Worm (Caenorhabditis elegans) whole organism, young adult: ENCODE results near the gene T28D6.6.

ENCODE experiments used
- B0019.2 ChIP-seq: fragments of 200-800 bp; sonication (Bioruptor generic); conservative IDR thresholded peaks from 2 replicates; pipeline ENCODE4 v1.3.6; 2022; ENCODE audit warnings: missing genetic modification reagents, missing genetic modification characterization, missing compliant biosample characterization
- B0035.1 ChIP-seq: sonication (generic microtip); optimal IDR thresholded peaks from 2 replicates; lab custom pipeline; 2016; ENCODE audit warnings: missing genetic modification characterization, mild to moderate bottlenecking, missing compliant biosample characterization, missing genotype, missing genetic modification reagents
- B0261.1 ChIP-seq: sonication (generic microtip); optimal IDR thresholded peaks from 2 replicates; lab custom pipeline; 2016; ENCODE audit warnings: mild to moderate bottlenecking, missing genetic modification characterization, moderate library complexity, missing compliant biosample characterization
- C17E4.6 ChIP-seq: fragments of 200-800 bp; sonication (Bioruptor generic); IDR thresholded peaks from 2 replicates; pipeline ENCODE4 v1.3.6; 2022; ENCODE audit warnings: missing genetic modification reagents, missing genetic modification characterization, missing compliant biosample characterization
- D2030.7 ChIP-seq: fragments of 200-800 bp; sonication (Bioruptor generic); IDR thresholded peaks from 2 replicates; pipeline ENCODE4 v1.3.6; 2022; ENCODE audit warnings: missing genetic modification reagents, missing genetic modification characterization, missing compliant biosample characterization
- F22D6.2 ChIP-seq: sonication (generic microtip); optimal IDR thresholded peaks from 2 replicates; lab custom pipeline; 2016; ENCODE audit warnings: mild to moderate bottlenecking, missing genetic modification characterization, missing compliant biosample characterization
- F33H1.4 ChIP-seq: fragments of 200-800 bp; sonication (Bioruptor generic); IDR thresholded peaks from 2 replicates; pipeline ENCODE4 v1.3.6; 2022; ENCODE audit warnings: missing genetic modification reagents, missing genetic modification characterization, missing compliant biosample characterization
- F57A8.1 ChIP-seq: fragments of 200-800 bp; sonication (Bioruptor generic); optimal IDR thresholded peaks from 2 replicates; lab custom pipeline; 2018; ENCODE audit warnings: mild to moderate bottlenecking, missing genetic modification characterization, moderate library complexity, missing compliant biosample characterization
- F57C9.4 ChIP-seq: sonication (generic microtip); optimal IDR thresholded peaks from 2 replicates; lab custom pipeline; 2017; ENCODE audit warnings: mild to moderate bottlenecking, missing genetic modification characterization, missing compliant biosample characterization
- K11D2.4 ChIP-seq: fragments of 200-800 bp; sonication (Bioruptor generic); IDR thresholded peaks from 2 replicates; pipeline ENCODE4 v1.3.6; 2022; ENCODE audit warnings: missing genetic modification reagents, missing genetic modification characterization, missing compliant biosample characterization
- K12H6.12 ChIP-seq: fragments of 200-800 bp; sonication (Bioruptor generic); optimal IDR thresholded peaks from 2 replicates; lab custom pipeline; 2018; ENCODE audit warnings: mild to moderate bottlenecking, missing genetic modification characterization, missing compliant biosample characterization
- Y56A3A.18 ChIP-seq: fragments of 200-800 bp; sonication (Bioruptor generic); IDR thresholded peaks from 2 replicates; pipeline ENCODE4 v1.3.6; 2022; ENCODE audit warnings: missing genetic modification reagents, missing genetic modification characterization, missing compliant biosample characterization
- Y67H2A.10 ChIP-seq: fragments of 200-800 bp; sonication (Bioruptor generic); conservative IDR thresholded peaks from 2 replicates; pipeline ENCODE4 v1.3.6; 2022; ENCODE audit warnings: missing genetic modification reagents, missing genetic modification characterization, missing compliant biosample characterization
- Y79H2A.3 ChIP-seq: fragments of 200-800 bp; sonication (Bioruptor generic); conservative IDR thresholded peaks from 2 replicates; pipeline ENCODE4 v1.3.6; 2022; ENCODE audit warnings: missing genetic modification reagents, missing genetic modification characterization, missing compliant biosample characterization
- attf-6 ChIP-seq: fragments of 200-800 bp; sonication (Bioruptor generic); IDR thresholded peaks from 2 replicates; pipeline ENCODE4 v1.3.6; 2022; ENCODE audit warnings: missing genetic modification reagents, missing genetic modification characterization, missing compliant biosample characterization
- bed-2 ChIP-seq: fragments of 200-800 bp; sonication (Bioruptor generic); IDR thresholded peaks from 2 replicates; pipeline ENCODE4 v1.3.6; 2022; ENCODE audit warnings: missing genetic modification reagents, missing genetic modification characterization, missing compliant biosample characterization
- ceh-100 ChIP-seq: fragments of 200-800 bp; sonication (Bioruptor generic); IDR thresholded peaks from 2 replicates; pipeline ENCODE4 v1.3.6; 2022; ENCODE audit warnings: missing genetic modification reagents, missing genetic modification characterization, missing compliant biosample characterization
- ceh-27 ChIP-seq: fragments of 200-800 bp; sonication (Bioruptor generic); optimal IDR thresholded peaks from 2 replicates; lab custom pipeline; 2018; ENCODE audit warnings: mild to moderate bottlenecking, missing genetic modification characterization, moderate library complexity, missing compliant biosample characterization
- ceh-91 ChIP-seq: fragments of 200-800 bp; sonication (Bioruptor generic); IDR thresholded peaks from 2 replicates; pipeline ENCODE4 v1.3.6; 2022; ENCODE audit warnings: missing genetic modification reagents, missing genetic modification characterization, missing compliant biosample characterization
- dox-1 ChIP-seq: fragments of 200-800 bp; sonication (Bioruptor generic); IDR thresholded peaks from 2 replicates; pipeline ENCODE4 v1.3.6; 2022; ENCODE audit warnings: missing genetic modification reagents, missing genetic modification characterization, missing compliant biosample characterization
- dpff-1 ChIP-seq: sonication (generic microtip); optimal IDR thresholded peaks from 2 replicates; lab custom pipeline; 2017; ENCODE audit warnings: mild to moderate bottlenecking, missing genetic modification characterization, missing compliant biosample characterization
- efl-1 ChIP-seq: fragments of 150-350 bp; optimal IDR thresholded peaks from 2 replicates; lab custom pipeline; 2014; ENCODE audit warnings: missing biosample characterization, missing genetic modification reagents, missing genetic modification characterization
- hlh-26 ChIP-seq: fragments of 200-800 bp; sonication (Bioruptor generic); conservative IDR thresholded peaks from 2 replicates; pipeline ENCODE4 v1.3.6; 2022; ENCODE audit warnings: missing genetic modification reagents, missing genetic modification characterization, missing compliant biosample characterization
- hmg-1.2 ChIP-seq: fragments of 200-800 bp; sonication (Bioruptor generic); IDR thresholded peaks from 2 replicates; pipeline ENCODE4 v1.3.6; 2022; ENCODE audit warnings: missing genetic modification reagents, missing genetic modification characterization, missing compliant biosample characterization
- hmg-20 ChIP-seq: fragments of 200-800 bp; sonication (Bioruptor generic); IDR thresholded peaks from 2 replicates; pipeline ENCODE4 v1.3.6; 2022; ENCODE audit warnings: missing genetic modification reagents, missing genetic modification characterization, missing compliant biosample characterization
- hrde-1 ChIP-seq: sonication (generic microtip); optimal IDR thresholded peaks from 2 replicates; lab custom pipeline; 2016; ENCODE audit warnings: missing genetic modification characterization, mild to moderate bottlenecking, missing compliant biosample characterization, moderate library complexity, missing genotype, missing genetic modification reagents, borderline replicate concordance
- let-526 ChIP-seq: fragments of 200-800 bp; sonication (Bioruptor generic); IDR thresholded peaks from 2 replicates; pipeline ENCODE4 v1.3.6; 2022; ENCODE audit warnings: missing genetic modification reagents, missing genetic modification characterization, missing compliant biosample characterization
- lin-35 ChIP-seq, 3 experiments: fragments of 150-350 bp in 2 of 3; sonication (generic microtip) in 1 of 3; optimal IDR thresholded peaks; 2 replicates each; lab custom pipeline; 2014 to 2018; ENCODE audit warnings: missing biosample characterization in 3 of 3, missing genetic modification characterization in 3 of 3, missing genetic modification reagents in 3 of 3
- lin-54 ChIP-seq: fragments of 200-800 bp; sonication (Bioruptor generic); optimal IDR thresholded peaks from 2 replicates; lab custom pipeline; 2018; ENCODE audit warnings: mild to moderate bottlenecking, missing genetic modification characterization, missing compliant biosample characterization
- lsl-1 ChIP-seq: fragments of 200-800 bp; sonication (Bioruptor generic); optimal IDR thresholded peaks from 2 replicates; lab custom pipeline; 2018; ENCODE audit warnings: mild to moderate bottlenecking, missing genetic modification characterization, moderate library complexity, missing compliant biosample characterization
- madf-10 ChIP-seq: sonication (generic microtip); optimal IDR thresholded peaks from 2 replicates; lab custom pipeline; 2016; ENCODE audit warnings: mild to moderate bottlenecking, missing genetic modification characterization, missing compliant biosample characterization
- madf-6 ChIP-seq: fragments of 200-800 bp; sonication (Bioruptor generic); IDR thresholded peaks from 2 replicates; pipeline ENCODE4 v1.3.6; 2022; ENCODE audit warnings: missing genetic modification reagents, missing genetic modification characterization, missing compliant biosample characterization
- madf-8 ChIP-seq: fragments of 200-800 bp; sonication (Bioruptor generic); conservative IDR thresholded peaks from 2 replicates; pipeline ENCODE4 v1.3.6; 2022; ENCODE audit warnings: missing genetic modification reagents, missing genetic modification characterization, missing compliant biosample characterization
- mxl-1 ChIP-seq: sonication (generic microtip); optimal IDR thresholded peaks from 2 replicates; lab custom pipeline; 2016; ENCODE audit warnings: missing genetic modification characterization, missing compliant biosample characterization
- nfyb-1 ChIP-seq: fragments of 200-800 bp; sonication (Bioruptor generic); IDR thresholded peaks from 2 replicates; pipeline ENCODE4 v1.3.6; 2022; ENCODE audit warnings: missing genetic modification reagents, missing genetic modification characterization, missing compliant biosample characterization
- nhr-179 ChIP-seq: sonication (generic microtip); optimal IDR thresholded peaks from 2 replicates; lab custom pipeline; 2016; ENCODE audit warnings: mild to moderate bottlenecking, missing genetic modification characterization, missing compliant biosample characterization
- nhr-80 ChIP-seq: sonication (generic microtip); optimal IDR thresholded peaks from 2 replicates; lab custom pipeline; 2016; ENCODE audit warnings: missing genetic modification characterization, missing compliant biosample characterization
- pha-4 ChIP-seq: fragments of 150-350 bp; sonication (generic microtip); optimal IDR thresholded peaks from 2 replicates; lab custom pipeline; 2014; ENCODE audit warnings: missing biosample characterization, missing genetic modification reagents, missing genetic modification characterization
- repo-1 ChIP-seq: sonication (generic microtip); optimal IDR thresholded peaks from 2 replicates; lab custom pipeline; 2017; ENCODE audit warnings: mild to moderate bottlenecking, missing genetic modification characterization, missing compliant biosample characterization
- snpc-1.1 ChIP-seq: sonication (generic microtip); optimal IDR thresholded peaks from 2 replicates; lab custom pipeline; 2017; ENCODE audit warnings: missing genetic modification characterization, mild to moderate bottlenecking, missing compliant biosample characterization, antibody characterized with exemption, moderate library complexity, missing genotype, missing genetic modification reagents; ENCODE audit not compliant: insufficient read depth
- snpc-3.4 ChIP-seq: sonication (generic microtip); optimal IDR thresholded peaks from 2 replicates; lab custom pipeline; 2017; ENCODE audit warnings: missing genetic modification characterization, mild to moderate bottlenecking, missing compliant biosample characterization, antibody characterized with exemption, moderate library complexity, missing genotype, missing genetic modification reagents
- tbx-9 ChIP-seq: sonication (generic microtip); optimal IDR thresholded peaks from 2 replicates; lab custom pipeline; 2016; ENCODE audit warnings: borderline replicate concordance, missing genetic modification characterization, inconsistent platforms, missing compliant biosample characterization
- tlf-1 ChIP-seq: fragments of 200-800 bp; sonication (Bioruptor generic); optimal IDR thresholded peaks from 2 replicates; lab custom pipeline; 2018; ENCODE audit warnings: mild to moderate bottlenecking, missing genetic modification characterization, missing compliant biosample characterization
- unc-62 ChIP-seq: fragments of 150-350 bp; optimal IDR thresholded peaks from 2 replicates; lab custom pipeline; 2014; ENCODE audit warnings: missing biosample characterization, missing genetic modification reagents, missing genetic modification characterization
- xnd-1 ChIP-seq: sonication (generic microtip); optimal IDR thresholded peaks from 2 replicates; lab custom pipeline; 2016; ENCODE audit warnings: missing genotype, missing genetic modification reagents, missing genetic modification characterization, missing compliant biosample characterization
- ztf-18 ChIP-seq: sonication (generic microtip); optimal IDR thresholded peaks from 2 replicates; lab custom pipeline; 2016; ENCODE audit warnings: missing genotype, mild to moderate bottlenecking, missing genetic modification characterization, missing compliant biosample characterization
- ztf-6 ChIP-seq: fragments of 200-800 bp; sonication (Bioruptor generic); IDR thresholded peaks from 2 replicates; pipeline ENCODE4 v1.3.6; 2022; ENCODE audit warnings: missing genetic modification reagents, missing genetic modification characterization, missing compliant biosample characterization

The T28D6.6 gene

DNA sequence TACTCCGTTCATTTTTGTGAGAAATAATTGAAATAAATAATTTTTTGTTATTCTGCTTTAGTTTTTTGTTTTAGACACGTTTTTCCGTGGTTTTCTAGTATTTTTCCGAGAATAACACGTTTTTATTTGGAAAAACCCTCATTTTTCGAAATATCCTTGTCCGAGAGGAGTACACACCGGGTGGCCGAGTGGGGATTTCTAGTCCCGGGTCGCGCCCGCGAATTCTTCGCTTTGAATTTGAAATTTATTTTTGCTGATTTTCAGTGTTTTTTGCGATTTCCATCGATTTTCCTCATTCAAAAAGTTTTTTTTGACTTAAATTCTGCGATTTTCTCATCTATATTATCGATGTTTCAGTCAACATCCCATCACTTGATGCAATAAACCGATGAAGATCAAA lies 52.4 kb downstream of the T28D6.6 start, which contains the start of the genes gly-9, mib-1 and smc-3 (continued):
- TF ChIP-seq bed-2 (peak; percentile 48; the same call in 1 of the 2 replicates), lin-35 (GFP tag; optimal IDR thresholded peaks at IDR 0.05; lab: Kevin White, UChicago) (peak in 1 of 3 experiments; percentile 17), hmg-1.2 (peak; percentile 24; the same call in 1 of the 2 replicates), dpff-1 (tag; lab: Kevin White, UChicago) (no peak), B0035.1 (tag; lab: Kevin White, UChicago) (no peak), F57A8.1 (GFP tag; lab: Kevin White, UChicago) (no peak), Y56A3A.18 (no peak), lsl-1 (GFP tag; lab: Kevin White, UChicago) (peak; percentile 45), nhr-80 (tag; lab: Kevin White, UChicago) (no peak), Y67H2A.10 (0 out of 2 replicates have a peak, but pooled peaks have one; percentile 8), snpc-1.1 (tag; lab: Kevin White, UChicago) (no peak), hlh-26 (no peak), nfyb-1 (GFP tag; lab: Robert Waterston, UW) (no peak), mxl-1 (tag; lab: Kevin White, UChicago) (no peak), nhr-179 (tag; lab: Kevin White, UChicago) (no peak), tbx-9 (tag; lab: Kevin White, UChicago) (no peak), attf-6 (GFP tag; lab: Robert Waterston, UW) (no peak), pha-4 (tag; lab: Kevin White, UChicago) (no peak), repo-1 (tag; lab: Kevin White, UChicago) (no peak), ztf-6 (GFP tag; lab: Robert Waterston, UW) (0 out of 2 replicates have a peak, but pooled peaks have one; percentile 16), xnd-1 (tag; lab: Kevin White, UChicago) (peak; percentile 3), dox-1 (GFP tag; lab: Robert Waterston, UW) (peak; percentile 74), madf-8 (GFP tag; lab: Robert Waterston, UW) (peak; percentile 64), ztf-18 (tag; lab: Kevin White, UChicago) (no peak), F22D6.2 (tag; lab: Kevin White, UChicago) (no peak), hmg-20 (GFP tag; lab: Robert Waterston, UW) (no peak), K11D2.4 (GFP tag; lab: Robert Waterston, UW) (no peak), madf-6 (peak; percentile 81), ceh-27 (GFP tag; lab: Kevin White, UChicago) (peak; percentile 84), F57C9.4 (no peak), lin-54 (peak; percentile 87), efl-1 (GFP tag; lab: Kevin White, UChicago) (peak; percentile 73)

DNA sequence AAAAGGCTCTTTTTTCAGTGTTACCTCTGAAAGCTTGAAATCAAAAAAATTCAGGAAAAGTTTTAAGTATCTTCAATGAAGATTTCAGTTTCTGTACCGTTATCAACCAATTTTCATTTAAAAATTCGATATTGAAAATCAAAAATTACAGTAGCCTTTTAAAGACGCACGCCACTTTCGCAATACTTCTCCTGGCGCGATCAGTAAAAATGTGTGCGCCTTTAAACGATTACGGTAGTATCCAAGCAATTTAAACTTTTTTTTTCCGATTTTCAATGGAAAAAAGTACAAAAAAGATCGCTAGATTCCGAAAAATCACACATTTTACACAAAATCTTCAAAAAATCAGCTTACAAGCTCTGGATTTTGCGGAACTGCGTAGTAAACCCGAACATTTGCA lies 53.0 kb downstream of the T28D6.6 start:
- no peak for TF ChIP-seq madf-10 (tag; lab: Kevin White, UChicago)
- TF ChIP-seq madf-6, result peak; percentile 96
- TF ChIP-seq let-526 (GFP tag; lab: Robert Waterston, UW), result no peak
- peak; percentile 86 for TF ChIP-seq F33H1.4
- no peak for TF ChIP-seq K12H6.12 (tag; lab: Kevin White, UChicago)
- no peak for TF ChIP-seq hrde-1 (tag; lab: Kevin White, UChicago)
- peak; percentile 82 for TF ChIP-seq D2030.7 (GFP tag; lab: Robert Waterston, UW)
- TF ChIP-seq efl-1 (GFP tag; lab: Kevin White, UChicago), result peak; percentile 70
- TF ChIP-seq Y79H2A.3 (GFP tag; lab: Robert Waterston, UW), result 0 out of 2 replicates have a peak, but pooled peaks have one; percentile 15
- peak; percentile 85 for TF ChIP-seq madf-8 (GFP tag; lab: Robert Waterston, UW)
- TF ChIP-seq hmg-1.2, result no peak
- peak; percentile 62 for TF ChIP-seq snpc-3.4
- peak; percentile 74 for TF ChIP-seq ceh-91 (GFP tag; lab: Robert Waterston, UW)
- TF ChIP-seq ceh-100, result 0 out of 2 replicates have a peak, but pooled peaks have one; percentile 29
- 0 out of 2 replicates have a peak, but pooled peaks have one; percentile 15 for TF ChIP-seq B0019.2
- no peak for TF ChIP-seq dox-1 (GFP tag; lab: Robert Waterston, UW)
- TF ChIP-seq tlf-1, result no peak
- peak; percentile 49; the same call in 1 of the 2 replicates for TF ChIP-seq C17E4.6 (GFP tag; lab: Robert Waterston, UW)
- no peak for TF ChIP-seq nhr-80 (tag; lab: Kevin White, UChicago)
- no peak for TF ChIP-seq unc-62 (GFP tag; lab: Kevin White, UChicago)
- TF ChIP-seq nfyb-1 (GFP tag; lab: Robert Waterston, UW), result no peak
- TF ChIP-seq B0261.1 (tag; lab: Kevin White, UChicago), result no peak
